Worm (Caenorhabditis elegans) whole organism, L1 larva: Measurements from ENCODE around the gene alh-3.

Source experiments
- C16A3.4 ChIP-seq: fragments of 150-350 bp; optimal IDR thresholded peaks from 2 replicates; lab custom pipeline; 2014; ENCODE audit warnings: missing biosample characterization, missing genetic modification characterization
- C34B4.2 ChIP-seq: sonication (generic microtip); optimal IDR thresholded peaks from 2 replicates; lab custom pipeline; 2017; ENCODE audit warnings: mild to moderate bottlenecking, missing genetic modification characterization, missing compliant biosample characterization
- alr-1 ChIP-seq: fragments of 200-800 bp; sonication (Bioruptor generic); optimal IDR thresholded peaks from 2 replicates; lab custom pipeline; 2018; ENCODE audit warnings: borderline replicate concordance, mild to moderate bottlenecking, missing genetic modification characterization, missing compliant biosample characterization
- aly-2 ChIP-seq: fragments of 150-350 bp; optimal IDR thresholded peaks from 2 replicates; lab custom pipeline; 2014; ENCODE audit warnings: missing biosample characterization, missing genetic modification characterization
- ama-1 ChIP-seq: fragments of 150-350 bp; optimal IDR thresholded peaks from 2 replicates; lab custom pipeline; 2014
- blmp-1 ChIP-seq: fragments of 150-350 bp; optimal IDR thresholded peaks from 2 replicates; lab custom pipeline; 2014; ENCODE audit warnings: missing biosample characterization, missing genetic modification characterization
- efl-1 ChIP-seq, 4 experiments: fragments of 150-350 bp; optimal IDR thresholded peaks in 3 of 4; peaks in 1 of 4; 1 replicate in 1 of 4; 2 replicates in 3 of 4; lab custom pipeline; 2014; ENCODE audit warnings: missing biosample characterization in 2 of 4, missing genetic modification characterization in 2 of 4, missing genetic modification reagents in 2 of 4
- egl-13 ChIP-seq: sonication (generic microtip); optimal IDR thresholded peaks from 2 replicates; lab custom pipeline; 2016; ENCODE audit warnings: missing genotype, missing genetic modification reagents, missing genetic modification characterization, missing compliant biosample characterization
- egl-27 ChIP-seq, 2 experiments: fragments of 150-350 bp in 1 of 2; sonication (generic microtip); optimal IDR thresholded peaks; 3 replicates each; lab custom pipeline; 2017 to 2018; ENCODE audit warnings: missing biosample characterization in 2 of 2, missing genetic modification characterization in 2 of 2, missing genetic modification reagents in 2 of 2
- elt-3 ChIP-seq, 6 experiments: fragments of 150-350 bp in 1 of 6; sonication (generic microtip); optimal IDR thresholded peaks; 2 replicates each; lab custom pipeline; 2017 to 2018; ENCODE audit warnings: missing biosample characterization in 6 of 6, missing genetic modification characterization in 6 of 6, inconsistent platforms in 1 of 6
- fkh-4 ChIP-seq: sonication (generic microtip); optimal IDR thresholded peaks from 2 replicates; lab custom pipeline; 2016; ENCODE audit warnings: missing compliant biosample characterization, missing genetic modification characterization, borderline replicate concordance
- fkh-8 ChIP-seq: sonication (generic microtip); optimal IDR thresholded peaks from 2 replicates; lab custom pipeline; 2016; ENCODE audit warnings: mild to moderate bottlenecking, missing genetic modification characterization, missing compliant biosample characterization
- fos-1 ChIP-seq: fragments of 150-350 bp; optimal IDR thresholded peaks from 2 replicates; lab custom pipeline; 2014; ENCODE audit warnings: missing biosample characterization, missing genetic modification characterization
- grh-1 ChIP-seq: fragments of 200-800 bp; sonication (Bioruptor generic); IDR thresholded peaks from 2 replicates; pipeline ENCODE4 v1.3.6; 2022; ENCODE audit warnings: missing genetic modification reagents, missing genetic modification characterization, missing compliant biosample characterization
- hlh-4 ChIP-seq: sonication (generic microtip); optimal IDR thresholded peaks from 2 replicates; lab custom pipeline; 2016; ENCODE audit warnings: mild to moderate bottlenecking, missing genetic modification characterization, missing compliant biosample characterization
- isw-1 ChIP-seq: fragments of 200-800 bp; sonication (Bioruptor generic); IDR thresholded peaks from 2 replicates; pipeline ENCODE4 v1.3.6; 2022; ENCODE audit warnings: missing genetic modification characterization, missing compliant biosample characterization
- jun-1 ChIP-seq: fragments of 150-350 bp; optimal IDR thresholded peaks from 2 replicates; lab custom pipeline; 2014; ENCODE audit warnings: missing biosample characterization, missing genetic modification reagents, missing genetic modification characterization
- lin-13 ChIP-seq: fragments of 150-350 bp; optimal IDR thresholded peaks from 2 replicates; lab custom pipeline; 2014; ENCODE audit warnings: missing biosample characterization, missing genetic modification reagents, missing genetic modification characterization
- lin-14 ChIP-seq: fragments of 200-800 bp; sonication (Bioruptor generic); optimal IDR thresholded peaks from 2 replicates; lab custom pipeline; 2018; ENCODE audit warnings: mild to moderate bottlenecking, missing genetic modification characterization, moderate library complexity, missing compliant biosample characterization
- lin-35 ChIP-seq, 2 experiments: fragments of 150-350 bp; optimal IDR thresholded peaks; 2 replicates each; lab custom pipeline; 2014; ENCODE audit warnings: missing biosample characterization in 2 of 2, missing genetic modification characterization in 2 of 2, missing genetic modification reagents in 2 of 2
- lir-3 ChIP-seq: sonication (generic microtip); optimal IDR thresholded peaks from 2 replicates; lab custom pipeline; 2016; ENCODE audit warnings: mild to moderate bottlenecking, missing genetic modification characterization, moderate library complexity, missing compliant biosample characterization; ENCODE audit not compliant: poor library complexity
- mef-2 ChIP-seq: fragments of 150-350 bp; optimal IDR thresholded peaks from 2 replicates; lab custom pipeline; 2014; ENCODE audit warnings: missing biosample characterization, missing genetic modification characterization
- mep-1 ChIP-seq: fragments of 150-350 bp; optimal IDR thresholded peaks from 2 replicates; lab custom pipeline; 2014; ENCODE audit warnings: missing biosample characterization, missing genetic modification characterization
- nhr-11 ChIP-seq: fragments of 150-350 bp; optimal IDR thresholded peaks from 2 replicates; lab custom pipeline; 2014; ENCODE audit warnings: missing biosample characterization, missing genetic modification characterization
- nhr-12 ChIP-seq: sonication (generic microtip); optimal IDR thresholded peaks from 2 replicates; lab custom pipeline; 2017; ENCODE audit warnings: missing biosample characterization, missing genetic modification characterization
- nhr-19 ChIP-seq: fragments of 200-800 bp; sonication (Bioruptor generic); conservative IDR thresholded peaks from 2 replicates; pipeline ENCODE4 v1.3.6; 2022; ENCODE audit warnings: missing genetic modification characterization, missing compliant biosample characterization
- nhr-20 ChIP-seq: sonication (generic microtip); optimal IDR thresholded peaks from 2 replicates; lab custom pipeline; 2016; ENCODE audit warnings: mild to moderate bottlenecking, missing genetic modification characterization, missing compliant biosample characterization
- nhr-47 ChIP-seq: sonication (generic microtip); optimal IDR thresholded peaks from 2 replicates; lab custom pipeline; 2016; ENCODE audit warnings: mild to moderate bottlenecking, missing genetic modification characterization, moderate library complexity, missing compliant biosample characterization
- nhr-85 ChIP-seq: sonication (generic microtip); peaks from one replicate; lab custom pipeline; 2016; ENCODE audit warnings: missing genetic modification characterization, inconsistent platforms, missing compliant biosample characterization
- nhr-90 ChIP-seq: sonication (generic microtip); optimal IDR thresholded peaks from 2 replicates; lab custom pipeline; 2016; ENCODE audit warnings: mild to moderate bottlenecking, missing genetic modification characterization, missing compliant biosample characterization; ENCODE audit not compliant: poor library complexity
- pag-3 ChIP-seq: sonication (generic microtip); optimal IDR thresholded peaks from 2 replicates; lab custom pipeline; 2017; ENCODE audit warnings: missing genetic modification characterization, mild to moderate bottlenecking, missing compliant biosample characterization, antibody characterized with exemption, borderline replicate concordance; ENCODE audit not compliant: insufficient read depth
- pax-3 ChIP-seq: fragments of 200-800 bp; sonication (Bioruptor generic); optimal IDR thresholded peaks from 2 replicates; lab custom pipeline; 2018; ENCODE audit warnings: mild to moderate bottlenecking, missing genetic modification characterization, moderate library complexity, missing compliant biosample characterization
- rnt-1 ChIP-seq: sonication (generic microtip); optimal IDR thresholded peaks from 2 replicates; lab custom pipeline; 2016; ENCODE audit warnings: mild to moderate bottlenecking, missing genetic modification characterization, moderate library complexity, missing compliant biosample characterization
- sox-4 ChIP-seq: sonication (generic microtip); optimal IDR thresholded peaks from 2 replicates; lab custom pipeline; 2016; ENCODE audit warnings: missing genetic modification characterization, missing compliant biosample characterization
- sup-37 ChIP-seq: fragments of 200-800 bp; sonication (Bioruptor generic); optimal IDR thresholded peaks from 2 replicates; lab custom pipeline; 2018; ENCODE audit warnings: mild to moderate bottlenecking, missing genetic modification characterization, missing compliant biosample characterization
- swsn-7 ChIP-seq: sonication (generic microtip); optimal IDR thresholded peaks from 2 replicates; lab custom pipeline; 2016; ENCODE audit warnings: missing genetic modification characterization, missing compliant biosample characterization
- tbx-2 ChIP-seq: sonication (generic microtip); optimal IDR thresholded peaks from 2 replicates; lab custom pipeline; 2016; ENCODE audit warnings: missing genetic modification characterization, missing compliant biosample characterization
- unc-130 ChIP-seq: fragments of 150-350 bp; optimal IDR thresholded peaks from 2 replicates; lab custom pipeline; 2017; ENCODE audit warnings: missing biosample characterization, missing genetic modification characterization, inconsistent platforms
- unc-86 ChIP-seq: sonication (generic microtip); optimal IDR thresholded peaks from 2 replicates; lab custom pipeline; 2016; ENCODE audit warnings: missing genetic modification characterization, missing compliant biosample characterization
- vab-15 ChIP-seq: sonication (generic microtip); optimal IDR thresholded peaks from 2 replicates; lab custom pipeline; 2017; ENCODE audit warnings: missing genotype, mild to moderate bottlenecking, missing genetic modification characterization, missing compliant biosample characterization
- zag-1 ChIP-seq: fragments of 150-350 bp; optimal IDR thresholded peaks from 2 replicates; lab custom pipeline; 2014; ENCODE audit warnings: missing biosample characterization, missing genetic modification characterization
- zip-4 ChIP-seq: fragments of 200-800 bp; sonication (Bioruptor generic); optimal IDR thresholded peaks from 2 replicates; lab custom pipeline; 2018; ENCODE audit warnings: mild to moderate bottlenecking, missing genetic modification characterization, moderate library complexity, missing compliant biosample characterization
- ztf-11 ChIP-seq, 2 experiments: sonication (generic microtip); optimal IDR thresholded peaks; 2 replicates each; lab custom pipeline; 2016 to 2017; ENCODE audit warnings: missing genetic modification characterization in 2 of 2, missing biosample characterization in 1 of 2, missing compliant biosample characterization in 1 of 2
- ztf-4 ChIP-seq: fragments of 150-350 bp; optimal IDR thresholded peaks from 2 replicates; lab custom pipeline; 2014; ENCODE audit warnings: missing biosample characterization, missing genetic modification characterization

The alh-3 gene

ce11 chrIV:11021512-11022268, 713 bp upstream of the alh-3 start, which contains the start of gene mogs-1 (continued):
- TF ChIP-seq elt-3 (tag; optimal IDR thresholded peaks at IDR 0.05; lab: Kevin White, UChicago) (peak in 1 of 6 experiments; percentile 72), blmp-1 (tag; lab: Kevin White, UChicago) (peak; percentile 73), nhr-19 (GFP tag; lab: Robert Waterston, UW) (0 out of 2 replicates have a peak, but pooled peaks have one; percentile 26), ztf-4 (tag; lab: Kevin White, UChicago) (peak; percentile 60), sox-4 (tag; lab: Kevin White, UChicago) (no peak), nhr-85 (tag; lab: Kevin White, UChicago) (peak; percentile 87), unc-130 (tag; lab: Kevin White, UChicago) (peak; percentile 1), lin-14 (GFP tag; lab: Kevin White, UChicago) (peak; percentile 65)

ce11 chrIV:11025941-11026340, 3.5 kb downstream of the alh-3 start:
- no peak for TF ChIP-seq swsn-7 (tag; lab: Kevin White, UChicago)
- peak; percentile 18 for TF ChIP-seq mep-1 (tag; lab: Kevin White, UChicago)
- no peak for TF ChIP-seq zag-1 (tag; lab: Kevin White, UChicago)
- TF ChIP-seq ama-1 (lab: Kevin White, UChicago), result peak; percentile 64
- TF ChIP-seq ztf-4 (tag; lab: Kevin White, UChicago), result peak; percentile 1
- TF ChIP-seq egl-13 (tag; lab: Kevin White, UChicago), result no peak
- TF ChIP-seq nhr-19 (GFP tag; lab: Robert Waterston, UW), result peak; percentile 23
- peak; percentile 28 for TF ChIP-seq rnt-1 (tag; lab: Kevin White, UChicago)
- TF ChIP-seq grh-1, result 0 out of 2 replicates have a peak, but pooled peaks have one; percentile 8
- TF ChIP-seq nhr-47 (tag; lab: Kevin White, UChicago), result peak; percentile 14

ce11 chrIV:11026648-11027047, 4.2 kb downstream of the alh-3 start:
- 0 out of 2 replicates have a peak, but pooled peaks have one; percentile 9 for TF ChIP-seq isw-1
- TF ChIP-seq pax-3 (tag; lab: Kevin White, UChicago), result peak; percentile 1
- TF ChIP-seq ama-1 (lab: Kevin White, UChicago), result no peak
- TF ChIP-seq efl-1 (optimal IDR thresholded peaks at IDR 0.05; lab: Kevin White, UChicago), result peak in 1 of 2 experiments; percentile 26
- TF ChIP-seq efl-1 (GFP tag; optimal IDR thresholded peaks at IDR 0.05 in 1 of 2; lab: Kevin White, UChicago), result peak in 1 of 2 experiments; percentile 45
- TF ChIP-seq nhr-90 (tag; lab: Kevin White, UChicago), result no peak
- no peak for TF ChIP-seq unc-86 (tag; lab: Kevin White, UChicago)
- no peak for TF ChIP-seq vab-15
- TF ChIP-seq aly-2, result no peak
- no peak for TF ChIP-seq fos-1 (tag; lab: Kevin White, UChicago)
- no peak for TF ChIP-seq alr-1 (tag; lab: Kevin White, UChicago)
- TF ChIP-seq lir-3 (tag; lab: Kevin White, UChicago), result no peak
- no peak for TF ChIP-seq mef-2 (tag; lab: Kevin White, UChicago)
- no peak for TF ChIP-seq hlh-4 (tag; lab: Kevin White, UChicago)
- TF ChIP-seq unc-130 (tag; lab: Kevin White, UChicago), result no peak
- TF ChIP-seq lin-14 (GFP tag; lab: Kevin White, UChicago), result peak; percentile 51
- TF ChIP-seq nhr-19 (GFP tag; lab: Robert Waterston, UW), result peak; percentile 45
- TF ChIP-seq nhr-11 (tag; lab: Kevin White, UChicago), result no peak
- TF ChIP-seq sup-37 (GFP tag; lab: Kevin White, UChicago), result no peak
- TF ChIP-seq C34B4.2 (tag; lab: Kevin White, UChicago), result no peak
- peak; percentile 49 for TF ChIP-seq fkh-8 (tag; lab: Kevin White, UChicago)
- TF ChIP-seq pag-3 (tag; lab: Kevin White, UChicago), result no peak
- TF ChIP-seq fkh-4 (tag; lab: Kevin White, UChicago), result peak; percentile 14
- peak; percentile 75 for TF ChIP-seq mep-1 (tag; lab: Kevin White, UChicago)
- peak; percentile 8 for TF ChIP-seq C16A3.4 (tag; lab: Kevin White, UChicago)
- peak; percentile 60 for TF ChIP-seq lin-13
- peak in 1 of 2 experiments; percentile 42 for TF ChIP-seq ztf-11 (tag; optimal IDR thresholded peaks at IDR 0.05; lab: Kevin White, UChicago)
- TF ChIP-seq nhr-47 (tag; lab: Kevin White, UChicago), result peak; percentile 50
- peak; percentile 67 for TF ChIP-seq nhr-20 (tag; lab: Kevin White, UChicago)
- TF ChIP-seq egl-27 (tag; optimal IDR thresholded peaks at IDR 0.05; lab: Kevin White, UChicago), result no peak
- TF ChIP-seq zip-4 (GFP tag; lab: Kevin White, UChicago), result no peak
- peak; percentile 32 for TF ChIP-seq rnt-1 (tag; lab: Kevin White, UChicago)
- no peak for TF ChIP-seq tbx-2
- no peak for TF ChIP-seq nhr-12 (tag; lab: Kevin White, UChicago)
- peak; percentile 38 for TF ChIP-seq ztf-4 (tag; lab: Kevin White, UChicago)
- TF ChIP-seq lin-35 (GFP tag; optimal IDR thresholded peaks at IDR 0.05; lab: Kevin White, UChicago), result peak; percentile 35 to 61
- no peak for TF ChIP-seq jun-1 (tag; lab: Kevin White, UChicago)
